Worm (Caenorhabditis elegans) whole organism, young adult: ENCODE results near the gene viro-2.

Experiments used
- B0035.1 ChIP-seq: sonication (generic microtip); optimal IDR thresholded peaks from 2 replicates; lab custom pipeline; 2016; ENCODE audit warnings: missing genetic modification characterization, mild to moderate bottlenecking, missing compliant biosample characterization, missing genotype, missing genetic modification reagents
- B0261.1 ChIP-seq: sonication (generic microtip); optimal IDR thresholded peaks from 2 replicates; lab custom pipeline; 2016; ENCODE audit warnings: mild to moderate bottlenecking, missing genetic modification characterization, moderate library complexity, missing compliant biosample characterization
- F22D6.2 ChIP-seq: sonication (generic microtip); optimal IDR thresholded peaks from 2 replicates; lab custom pipeline; 2016; ENCODE audit warnings: mild to moderate bottlenecking, missing genetic modification characterization, missing compliant biosample characterization
- F49E8.2 ChIP-seq: sonication (generic microtip); optimal IDR thresholded peaks from 3 replicates; lab custom pipeline; 2017; ENCODE audit warnings: missing genetic modification characterization, mild to moderate bottlenecking, missing compliant biosample characterization, antibody characterized with exemption, moderate library complexity; ENCODE audit not compliant: insufficient read depth
- F52B5.7 ChIP-seq: sonication (generic microtip); optimal IDR thresholded peaks from 2 replicates; lab custom pipeline; 2016; ENCODE audit warnings: mild to moderate bottlenecking, missing genetic modification characterization, missing compliant biosample characterization
- K11D2.4 ChIP-seq: fragments of 200-800 bp; sonication (Bioruptor generic); IDR thresholded peaks from 2 replicates; pipeline ENCODE4 v1.3.6; 2022; ENCODE audit warnings: missing genetic modification reagents, missing genetic modification characterization, missing compliant biosample characterization
- T07F8.4 ChIP-seq: sonication (generic microtip); optimal IDR thresholded peaks from 2 replicates; lab custom pipeline; 2016; ENCODE audit warnings: mild to moderate bottlenecking, missing genetic modification characterization, moderate library complexity, missing compliant biosample characterization
- Y53F4B.3 ChIP-seq: fragments of 200-800 bp; sonication (Bioruptor generic); IDR thresholded peaks from 2 replicates; pipeline ENCODE4 v1.3.6; 2022; ENCODE audit warnings: missing genetic modification reagents, missing genetic modification characterization, missing compliant biosample characterization
- Y56A3A.18 ChIP-seq: fragments of 200-800 bp; sonication (Bioruptor generic); IDR thresholded peaks from 2 replicates; pipeline ENCODE4 v1.3.6; 2022; ENCODE audit warnings: missing genetic modification reagents, missing genetic modification characterization, missing compliant biosample characterization
- ZK185.1 ChIP-seq: sonication (generic microtip); optimal IDR thresholded peaks from 2 replicates; lab custom pipeline; 2016; ENCODE audit warnings: mild to moderate bottlenecking, missing genetic modification characterization, missing compliant biosample characterization; ENCODE audit not compliant: poor library complexity, severe bottlenecking
- aptf-3 ChIP-seq: fragments of 200-800 bp; sonication (Bioruptor generic); IDR thresholded peaks from 2 replicates; pipeline ENCODE4 v1.3.6; 2022; ENCODE audit warnings: missing genetic modification characterization, missing compliant biosample characterization
- atf-7 ChIP-seq: sonication (generic microtip); optimal IDR thresholded peaks from 2 replicates; lab custom pipeline; 2017; ENCODE audit warnings: mild to moderate bottlenecking, missing genetic modification characterization, missing compliant biosample characterization
- attf-3 ChIP-seq: fragments of 200-800 bp; sonication (Bioruptor generic); conservative IDR thresholded peaks from 2 replicates; pipeline ENCODE4 v1.3.6; 2022; ENCODE audit warnings: missing genetic modification reagents, missing genetic modification characterization, missing compliant biosample characterization
- bed-2 ChIP-seq: fragments of 200-800 bp; sonication (Bioruptor generic); IDR thresholded peaks from 2 replicates; pipeline ENCODE4 v1.3.6; 2022; ENCODE audit warnings: missing genetic modification reagents, missing genetic modification characterization, missing compliant biosample characterization
- ccch-3 ChIP-seq: fragments of 200-800 bp; sonication (Bioruptor generic); optimal IDR thresholded peaks from 2 replicates; lab custom pipeline; 2018; ENCODE audit warnings: mild to moderate bottlenecking, missing genetic modification characterization, missing compliant biosample characterization
- cebp-1 ChIP-seq, 2 experiments: fragments of 200-800 bp in 1 of 2; sonication (Bioruptor generic) in 1 of 2; sonication (generic microtip) in 1 of 2; IDR thresholded peaks in 1 of 2; optimal IDR thresholded peaks in 1 of 2; 2 replicates each; pipeline versions ENCODE4 v1.3.6 to Lab custom; 2017 to 2022; ENCODE audit warnings: missing compliant biosample characterization in 2 of 2, missing genetic modification characterization in 2 of 2, mild to moderate bottlenecking in 1 of 2, missing genetic modification reagents in 1 of 2, moderate library complexity in 1 of 2
- ceh-40 ChIP-seq: fragments of 200-800 bp; sonication (Bioruptor generic); IDR thresholded peaks from 2 replicates; pipeline ENCODE4 v1.3.6; 2022; ENCODE audit warnings: missing genetic modification characterization, missing compliant biosample characterization
- ceh-79 ChIP-seq: sonication (generic microtip); optimal IDR thresholded peaks from 2 replicates; lab custom pipeline; 2017; ENCODE audit warnings: mild to moderate bottlenecking, missing genetic modification characterization, missing compliant biosample characterization
- ceh-91 ChIP-seq: fragments of 200-800 bp; sonication (Bioruptor generic); IDR thresholded peaks from 2 replicates; pipeline ENCODE4 v1.3.6; 2022; ENCODE audit warnings: missing genetic modification reagents, missing genetic modification characterization, missing compliant biosample characterization
- dox-1 ChIP-seq: fragments of 200-800 bp; sonication (Bioruptor generic); IDR thresholded peaks from 2 replicates; pipeline ENCODE4 v1.3.6; 2022; ENCODE audit warnings: missing genetic modification reagents, missing genetic modification characterization, missing compliant biosample characterization
- dpff-1 ChIP-seq: sonication (generic microtip); optimal IDR thresholded peaks from 2 replicates; lab custom pipeline; 2017; ENCODE audit warnings: mild to moderate bottlenecking, missing genetic modification characterization, missing compliant biosample characterization
- egl-18 ChIP-seq: fragments of 200-800 bp; sonication (Bioruptor generic); IDR thresholded peaks from 2 replicates; pipeline ENCODE4 v1.3.6; 2022; ENCODE audit warnings: missing genetic modification reagents, missing genetic modification characterization, missing compliant biosample characterization
- ets-4 ChIP-seq: fragments of 200-800 bp; sonication (Bioruptor generic); optimal IDR thresholded peaks from 2 replicates; lab custom pipeline; 2018; ENCODE audit warnings: mild to moderate bottlenecking, missing genetic modification characterization, missing compliant biosample characterization
- hlh-26 ChIP-seq: fragments of 200-800 bp; sonication (Bioruptor generic); conservative IDR thresholded peaks from 2 replicates; pipeline ENCODE4 v1.3.6; 2022; ENCODE audit warnings: missing genetic modification reagents, missing genetic modification characterization, missing compliant biosample characterization
- hmg-1.2 ChIP-seq: fragments of 200-800 bp; sonication (Bioruptor generic); IDR thresholded peaks from 2 replicates; pipeline ENCODE4 v1.3.6; 2022; ENCODE audit warnings: missing genetic modification reagents, missing genetic modification characterization, missing compliant biosample characterization
- hrde-1 ChIP-seq: sonication (generic microtip); optimal IDR thresholded peaks from 2 replicates; lab custom pipeline; 2016; ENCODE audit warnings: missing genetic modification characterization, mild to moderate bottlenecking, missing compliant biosample characterization, moderate library complexity, missing genotype, missing genetic modification reagents, borderline replicate concordance
- hsf-1 ChIP-seq: fragments of 200-800 bp; sonication (Bioruptor generic); IDR thresholded peaks from 2 replicates; pipeline ENCODE4 v1.3.6; 2022; ENCODE audit warnings: missing genetic modification reagents, missing genetic modification characterization, missing compliant biosample characterization
- let-526 ChIP-seq: fragments of 200-800 bp; sonication (Bioruptor generic); IDR thresholded peaks from 2 replicates; pipeline ENCODE4 v1.3.6; 2022; ENCODE audit warnings: missing genetic modification reagents, missing genetic modification characterization, missing compliant biosample characterization
- let-607 ChIP-seq, 2 experiments: fragments of 200-800 bp in 1 of 2; sonication (Bioruptor generic) in 1 of 2; sonication (generic microtip) in 1 of 2; optimal IDR thresholded peaks; 2 replicates each; lab custom pipeline; 2016 to 2018; ENCODE audit warnings: mild to moderate bottlenecking in 2 of 2, missing compliant biosample characterization in 2 of 2, missing genetic modification characterization in 2 of 2, moderate library complexity in 2 of 2, missing genotype in 1 of 2
- lin-26 ChIP-seq: fragments of 200-800 bp; sonication (Bioruptor generic); IDR thresholded peaks from 2 replicates; pipeline ENCODE4 v1.3.6; 2022; ENCODE audit warnings: missing genetic modification reagents, missing genetic modification characterization, missing compliant biosample characterization
- lir-1 ChIP-seq: fragments of 200-800 bp; sonication (Bioruptor generic); conservative IDR thresholded peaks from 2 replicates; pipeline ENCODE4 v1.3.6; 2022; ENCODE audit warnings: missing genetic modification reagents, missing genetic modification characterization, missing compliant biosample characterization
- madf-10 ChIP-seq: sonication (generic microtip); optimal IDR thresholded peaks from 2 replicates; lab custom pipeline; 2016; ENCODE audit warnings: mild to moderate bottlenecking, missing genetic modification characterization, missing compliant biosample characterization
- madf-3 ChIP-seq: fragments of 200-800 bp; sonication (Bioruptor generic); IDR thresholded peaks from 2 replicates; pipeline ENCODE4 v1.3.6; 2022; ENCODE audit warnings: missing genetic modification reagents, missing genetic modification characterization, missing compliant biosample characterization
- mel-28 ChIP-seq: sonication (generic microtip); optimal IDR thresholded peaks from 2 replicates; lab custom pipeline; 2016; ENCODE audit warnings: borderline replicate concordance, mild to moderate bottlenecking, missing genetic modification characterization, missing compliant biosample characterization
- nfyb-1 ChIP-seq: fragments of 200-800 bp; sonication (Bioruptor generic); IDR thresholded peaks from 2 replicates; pipeline ENCODE4 v1.3.6; 2022; ENCODE audit warnings: missing genetic modification reagents, missing genetic modification characterization, missing compliant biosample characterization
- nhr-27 ChIP-seq: fragments of 200-800 bp; sonication (Bioruptor generic); optimal IDR thresholded peaks from 2 replicates; lab custom pipeline; 2018; ENCODE audit warnings: mild to moderate bottlenecking, missing genetic modification characterization, moderate library complexity, missing compliant biosample characterization
- nhr-90 ChIP-seq: sonication (generic microtip); optimal IDR thresholded peaks from 2 replicates; lab custom pipeline; 2016; ENCODE audit warnings: missing genotype, mild to moderate bottlenecking, missing genetic modification characterization, missing compliant biosample characterization
- pbrm-1 ChIP-seq: fragments of 200-800 bp; sonication (Bioruptor generic); IDR thresholded peaks from 2 replicates; pipeline ENCODE4 v1.3.6; 2022; ENCODE audit warnings: missing genetic modification reagents, missing genetic modification characterization, missing compliant biosample characterization
- pha-4 ChIP-seq: fragments of 150-350 bp; sonication (generic microtip); optimal IDR thresholded peaks from 2 replicates; lab custom pipeline; 2014; ENCODE audit warnings: missing biosample characterization, missing genetic modification reagents, missing genetic modification characterization
- rcor-1 ChIP-seq: fragments of 200-800 bp; sonication (Bioruptor generic); IDR thresholded peaks from 2 replicates; pipeline ENCODE4 v1.3.6; 2022; ENCODE audit warnings: missing genetic modification reagents, missing genetic modification characterization, missing compliant biosample characterization
- sea-2 ChIP-seq: fragments of 200-800 bp; sonication (Bioruptor generic); IDR thresholded peaks from 2 replicates; pipeline ENCODE4 v1.3.6; 2022; ENCODE audit warnings: missing genetic modification characterization, missing compliant biosample characterization
- snpc-1.1 ChIP-seq: sonication (generic microtip); optimal IDR thresholded peaks from 2 replicates; lab custom pipeline; 2017; ENCODE audit warnings: missing genetic modification characterization, mild to moderate bottlenecking, missing compliant biosample characterization, antibody characterized with exemption, moderate library complexity, missing genotype, missing genetic modification reagents; ENCODE audit not compliant: insufficient read depth
- somi-1 ChIP-seq: fragments of 200-800 bp; sonication (Bioruptor generic); optimal IDR thresholded peaks from 2 replicates; lab custom pipeline; 2018; ENCODE audit warnings: mild to moderate bottlenecking, missing genetic modification characterization, missing compliant biosample characterization
- tlf-1 ChIP-seq: fragments of 200-800 bp; sonication (Bioruptor generic); optimal IDR thresholded peaks from 2 replicates; lab custom pipeline; 2018; ENCODE audit warnings: mild to moderate bottlenecking, missing genetic modification characterization, missing compliant biosample characterization
- ztf-18 ChIP-seq: sonication (generic microtip); optimal IDR thresholded peaks from 2 replicates; lab custom pipeline; 2016; ENCODE audit warnings: missing genotype, mild to moderate bottlenecking, missing genetic modification characterization, missing compliant biosample characterization
- ztf-26 ChIP-seq: sonication (generic microtip); optimal IDR thresholded peaks from 2 replicates; lab custom pipeline; 2017; ENCODE audit warnings: missing genetic modification characterization, missing compliant biosample characterization
- ztf-28 ChIP-seq: fragments of 200-800 bp; sonication (Bioruptor generic); IDR thresholded peaks from 2 replicates; pipeline ENCODE4 v1.3.6; 2022; ENCODE audit warnings: missing genetic modification reagents, missing genetic modification characterization, missing compliant biosample characterization

The viro-2 gene

DNA sequence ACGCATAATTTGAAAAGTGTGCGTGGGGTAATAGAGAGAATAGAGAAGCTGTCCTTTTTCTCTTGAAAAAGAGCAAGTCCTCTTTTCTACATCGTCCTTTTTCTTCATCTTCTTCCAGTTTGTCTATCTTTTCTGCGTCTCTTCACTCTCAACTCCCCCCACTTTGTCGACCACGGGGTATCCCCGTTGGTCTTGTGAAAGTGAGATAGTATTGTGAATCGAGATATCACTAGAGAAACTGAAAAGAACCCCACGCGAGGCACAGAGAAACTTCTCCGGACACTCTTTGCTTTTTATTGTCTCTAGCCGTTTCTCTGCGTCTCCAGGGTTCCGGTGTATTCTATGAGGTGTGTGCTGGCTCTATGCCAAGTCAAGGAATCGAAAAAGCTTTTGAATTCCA, 26.9 kb downstream of the viro-2 start (continued):
- no peak for TF ChIP-seq bed-2
- TF ChIP-seq Y56A3A.18 (GFP tag; lab: Robert Waterston, UW) = 0 out of 2 replicates have a peak, but pooled peaks have one; percentile 50
- TF ChIP-seq ZK185.1 (tag; lab: Kevin White, UChicago) = peak; percentile 54
- TF ChIP-seq ztf-28 (GFP tag; lab: Robert Waterston, UW) = no peak
- TF ChIP-seq ztf-18 = peak; percentile 18
- no peak for TF ChIP-seq ceh-79 (tag; lab: Kevin White, UChicago)
- peak; percentile 94 for TF ChIP-seq atf-7 (tag; lab: Kevin White, UChicago)
- TF ChIP-seq ccch-3 (GFP tag; lab: Kevin White, UChicago) = no peak
- TF ChIP-seq cebp-1 (GFP tag; IDR thresholded peaks at IDR 0.05; lab: Robert Waterston, UW) = no peak
- TF ChIP-seq cebp-1 (tag; optimal IDR thresholded peaks at IDR 0.05; lab: Kevin White, UChicago) = peak; percentile 88
- TF ChIP-seq hlh-26 (GFP tag; lab: Robert Waterston, UW) = no peak
- TF ChIP-seq madf-3 = peak; percentile 78
- TF ChIP-seq F22D6.2 = peak; percentile 3
- no peak for TF ChIP-seq egl-18 (GFP tag; lab: Robert Waterston, UW)
- TF ChIP-seq nhr-90 (tag; lab: Kevin White, UChicago) = peak; percentile 19
- TF ChIP-seq hrde-1 (tag; lab: Kevin White, UChicago) = no peak
- TF ChIP-seq F49E8.2 (tag; lab: Kevin White, UChicago) = no peak
- peak; percentile 26 for TF ChIP-seq ets-4
- TF ChIP-seq T07F8.4 (tag; lab: Kevin White, UChicago) = peak; percentile 4
- TF ChIP-seq K11D2.4 (GFP tag; lab: Robert Waterston, UW) = peak; percentile 88
- peak; percentile 71 for TF ChIP-seq madf-10 (tag; lab: Kevin White, UChicago)
- no peak for TF ChIP-seq dpff-1 (tag; lab: Kevin White, UChicago)
- TF ChIP-seq aptf-3 = no peak
- peak; percentile 82 for TF ChIP-seq pbrm-1 (GFP tag; lab: Robert Waterston, UW)
- peak; percentile 38 for TF ChIP-seq pha-4 (tag; lab: Kevin White, UChicago)
- TF ChIP-seq ztf-26 (tag; lab: Kevin White, UChicago) = peak; percentile 70
- 0 out of 2 replicates have a peak, but pooled peaks have one; percentile 43 for TF ChIP-seq lin-26 (GFP tag; lab: Robert Waterston, UW)
- TF ChIP-seq dox-1 = peak; percentile 73
- peak; percentile 58 for TF ChIP-seq F52B5.7
- TF ChIP-seq rcor-1 = peak; percentile 30; the same call in 1 of the 2 replicates
- no peak for TF ChIP-seq Y53F4B.3 (GFP tag; lab: Robert Waterston, UW)
- TF ChIP-seq hmg-1.2 (GFP tag; lab: Robert Waterston, UW) = peak; percentile 94
- TF ChIP-seq let-607 (tag; optimal IDR thresholded peaks at IDR 0.05; lab: Kevin White, UChicago) = peak; percentile 63 to 70
- TF ChIP-seq hsf-1 (GFP tag; lab: Robert Waterston, UW) = peak; percentile 85
- no peak for TF ChIP-seq B0035.1
- TF ChIP-seq tlf-1 (GFP tag; lab: Kevin White, UChicago) = peak; percentile 60
- TF ChIP-seq sea-2 (GFP tag; lab: Robert Waterston, UW) = no peak
- TF ChIP-seq nfyb-1 (GFP tag; lab: Robert Waterston, UW) = peak; percentile 90
- no peak for TF ChIP-seq B0261.1 (tag; lab: Kevin White, UChicago)
- TF ChIP-seq snpc-1.1 = no peak
- peak; percentile 33; the same call in 1 of the 2 replicates for TF ChIP-seq lir-1 (GFP tag; lab: Robert Waterston, UW)
- no peak for TF ChIP-seq ceh-91
- TF ChIP-seq nhr-27 (tag; lab: Kevin White, UChicago) = no peak
- TF ChIP-seq somi-1 (GFP tag; lab: Kevin White, UChicago) = peak; percentile 80
- peak; percentile 12; the same call in 1 of the 2 replicates for TF ChIP-seq let-526 (GFP tag; lab: Robert Waterston, UW)
- TF ChIP-seq attf-3 (GFP tag; lab: Robert Waterston, UW) = peak; percentile 49
- no peak for TF ChIP-seq ceh-40
- TF ChIP-seq mel-28 (tag; lab: Kevin White, UChicago) = no peak
